Worm (Caenorhabditis elegans): ENCODE measurements around the gene K08H2.10.

The K08H2.10 gene

ce11 chrX:13294669-13295068 lies 37.1 kb downstream of the K08H2.10 start, which contains the start of gene srd-36:
Gene srd-36, minus strand, starts transcription at chrX:13294769.
- no peak for TF ChIP-seq nhr-47 (tag; optimal IDR thresholded peaks at IDR 0.05)
- no peak for TF ChIP-seq efl-1 (optimal IDR thresholded peaks at IDR 0.05)
- TF ChIP-seq efl-1 (GFP tag; optimal IDR thresholded peaks at IDR 0.05 in 1 of 2), result no peak
- no peak for TF ChIP-seq egl-13 (tag; optimal IDR thresholded peaks at IDR 0.05)
- no peak for TF ChIP-seq Y116A8C.19 (tag; optimal IDR thresholded peaks at IDR 0.05; ENCODE audit: borderline replicate concordance)
- no peak for TF ChIP-seq ceh-82 (tag; optimal IDR thresholded peaks at IDR 0.05)
- TF ChIP-seq alr-1 (tag; optimal IDR thresholded peaks at IDR 0.05; ENCODE audit: borderline replicate concordance), result no peak
- no peak for TF ChIP-seq efl-3 (GFP tag; optimal IDR thresholded peaks at IDR 0.05)
- TF ChIP-seq swsn-7 (tag; optimal IDR thresholded peaks at IDR 0.05), result no peak
- TF ChIP-seq dsc-1 (tag; optimal IDR thresholded peaks at IDR 0.05), result no peak
- no peak for TF ChIP-seq C04F5.9 (tag; optimal IDR thresholded peaks at IDR 0.05)
- TF ChIP-seq ces-1 (GFP tag; optimal IDR thresholded peaks at IDR 0.05), result no peak
- no peak for TF ChIP-seq pax-3 (tag; optimal IDR thresholded peaks at IDR 0.05)
- TF ChIP-seq aha-1 (tag; optimal IDR thresholded peaks at IDR 0.05), result no peak
- TF ChIP-seq snpc-4 (tag; optimal IDR thresholded peaks at IDR 0.05), result no peak
- no peak for TF ChIP-seq nhr-76 (tag; optimal IDR thresholded peaks at IDR 0.05)
- no peak for TF ChIP-seq vab-15 (tag; optimal IDR thresholded peaks at IDR 0.05)
- no peak for TF ChIP-seq nhr-77 (tag; optimal IDR thresholded peaks at IDR 0.05)

- TF ChIP-seq hlh-17 (GFP tag; optimal IDR thresholded peaks at IDR 0.05; ENCODE audit: borderline replicate concordance) (no peak), efl-1 (optimal IDR thresholded peaks at IDR 0.05) (no peak), efl-1 (GFP tag; optimal IDR thresholded peaks at IDR 0.05 in 1 of 2) (peak in 1 of 2 experiments; percentile 74)
Observed at ce11 chrX:13300503-13300902, 42.9 kb downstream of the K08H2.10 start, which contains the start of gene srd-39. Gene srd-39, minus strand, starts transcription at chrX:13300603.

ce11 chrX:13303357-13303756 lies 45.8 kb downstream of the K08H2.10 start, which contains the start of gene srd-42:
Gene srd-42, minus strand, starts transcription at chrX:13303457.
- TF ChIP-seq ceh-63 (GFP tag; optimal IDR thresholded peaks at IDR 0.05), result no peak
- TF ChIP-seq ceh-8 (GFP tag; optimal IDR thresholded peaks at IDR 0.05), result peak; percentile 69

- TF ChIP-seq unc-62 (GFP tag; optimal IDR thresholded peaks at IDR 0.05) (no peak), xbp-1 (tag; optimal IDR thresholded peaks at IDR 0.05) (no peak), egl-27 (tag; optimal IDR thresholded peaks at IDR 0.05) (no peak), unc-130 (tag; optimal IDR thresholded peaks at IDR 0.05) (no peak), ceh-8 (GFP tag; optimal IDR thresholded peaks at IDR 0.05) (peak; percentile 33), lsy-2 (tag; optimal IDR thresholded peaks at IDR 0.05) (no peak), lin-14 (GFP tag; optimal IDR thresholded peaks at IDR 0.05) (no peak)
Observed at ce11 chrX:13305779-13306178, 48.2 kb downstream of the K08H2.10 start, which contains the start of gene srd-43. Gene srd-43, minus strand, starts transcription at chrX:13305844.

- TF ChIP-seq unc-62 (GFP tag; optimal IDR thresholded peaks at IDR 0.05), result no peak
- no peak for TF ChIP-seq Y116A8C.19 (tag; optimal IDR thresholded peaks at IDR 0.05; ENCODE audit: borderline replicate concordance)
- peak in 2 of 6 experiments; percentile 60 to 88 for TF ChIP-seq elt-3 (tag; optimal IDR thresholded peaks at IDR 0.05)
- peak; percentile 91 for TF ChIP-seq mep-1 (tag; optimal IDR thresholded peaks at IDR 0.05)
- peak; percentile 88 for TF ChIP-seq lin-14 (GFP tag; optimal IDR thresholded peaks at IDR 0.05)
- TF ChIP-seq fkh-10 (GFP tag; optimal IDR thresholded peaks at IDR 0.05), result peak; percentile 51
- TF ChIP-seq mab-9 (GFP tag; IDR thresholded peaks at IDR 0.05), result no peak
- TF ChIP-seq tlp-1 (tag; optimal IDR thresholded peaks at IDR 0.05), result no peak
- peak; percentile 84 for TF ChIP-seq dsc-1 (tag; optimal IDR thresholded peaks at IDR 0.05)
- TF ChIP-seq snu-23 (GFP tag; optimal IDR thresholded peaks at IDR 0.05), result peak; percentile 92
- peak; percentile 53 for TF ChIP-seq nhr-77 (tag; optimal IDR thresholded peaks at IDR 0.05)
- peak in 1 of 2 experiments; percentile 63 for TF ChIP-seq ztf-11 (tag; optimal IDR thresholded peaks at IDR 0.05)
- TF ChIP-seq nhr-76 (tag; optimal IDR thresholded peaks at IDR 0.05), result peak; percentile 31
- no peak for TF ChIP-seq F16B12.6 (tag; optimal IDR thresholded peaks at IDR 0.05)
- TF ChIP-seq vab-15 (tag; optimal IDR thresholded peaks at IDR 0.05), result peak; percentile 11
- no peak for TF ChIP-seq ces-1 (GFP tag; optimal IDR thresholded peaks at IDR 0.05)
- TF ChIP-seq hlh-4 (tag; optimal IDR thresholded peaks at IDR 0.05), result no peak
- TF ChIP-seq nhr-12 (tag; optimal IDR thresholded peaks at IDR 0.05), result no peak
- TF ChIP-seq unc-86 (tag; optimal IDR thresholded peaks at IDR 0.05), result peak; percentile 58
- TF ChIP-seq C04F5.9 (tag; optimal IDR thresholded peaks at IDR 0.05), result no peak
- peak; percentile 80 for TF ChIP-seq fkh-8 (tag; optimal IDR thresholded peaks at IDR 0.05)
- TF ChIP-seq xbp-1 (tag; optimal IDR thresholded peaks at IDR 0.05), result peak; percentile 70
- TF ChIP-seq nhr-20 (tag; optimal IDR thresholded peaks at IDR 0.05), result peak; percentile 81
- TF ChIP-seq ztf-4 (tag; optimal IDR thresholded peaks at IDR 0.05), result peak; percentile 60
- no peak for TF ChIP-seq aha-1 (tag; optimal IDR thresholded peaks at IDR 0.05)
- no peak for TF ChIP-seq nhr-28 (tag; optimal IDR thresholded peaks at IDR 0.05)
- TF ChIP-seq pax-3 (tag; optimal IDR thresholded peaks at IDR 0.05), result peak; percentile 41
- TF ChIP-seq ceh-82 (tag; optimal IDR thresholded peaks at IDR 0.05), result peak; percentile 11 to 73 (median 65)
Observed at ce11 chrX:13306869-13307446, 49.4 kb downstream of the K08H2.10 start.
